Worm (Caenorhabditis elegans) whole organism, L1 larva: ENCODE measurements around the gene B0303.16.
A peak's percentile ranks its signal among the peaks of the same experiment; 100 is the strongest.

Experiments
- C04F5.9 ChIP-seq: sonication (generic microtip); optimal IDR thresholded peaks from 2 replicates; lab custom pipeline; 2016; ENCODE audit warnings: missing genetic modification characterization, missing compliant biosample characterization
- C16A3.4 ChIP-seq: fragments of 150-350 bp; optimal IDR thresholded peaks from 2 replicates; lab custom pipeline; 2014; ENCODE audit warnings: missing biosample characterization, missing genetic modification characterization
- Y116A8C.19 ChIP-seq: sonication (generic microtip); optimal IDR thresholded peaks from 2 replicates; lab custom pipeline; 2016; ENCODE audit warnings: missing compliant biosample characterization, missing genetic modification characterization, borderline replicate concordance
- aha-1 ChIP-seq: fragments of 150-350 bp; optimal IDR thresholded peaks from 2 replicates; lab custom pipeline; 2014; ENCODE audit warnings: missing biosample characterization, missing genetic modification characterization
- aly-2 ChIP-seq: fragments of 150-350 bp; optimal IDR thresholded peaks from 2 replicates; lab custom pipeline; 2014; ENCODE audit warnings: missing biosample characterization, missing genetic modification characterization
- ama-1 ChIP-seq: fragments of 150-350 bp; optimal IDR thresholded peaks from 2 replicates; lab custom pipeline; 2014
- ceh-63 ChIP-seq: fragments of 200-800 bp; sonication (Bioruptor generic); optimal IDR thresholded peaks from 2 replicates; lab custom pipeline; 2018; ENCODE audit warnings: mild to moderate bottlenecking, missing genetic modification characterization, missing compliant biosample characterization
- ceh-8 ChIP-seq: fragments of 200-800 bp; sonication (Bioruptor generic); optimal IDR thresholded peaks from 2 replicates; lab custom pipeline; 2018; ENCODE audit warnings: mild to moderate bottlenecking, missing genetic modification characterization, moderate library complexity, missing compliant biosample characterization
- dpl-1 ChIP-seq, 3 experiments: fragments of 150-350 bp in 2 of 3; sonication (generic microtip) in 1 of 3; optimal IDR thresholded peaks; 2 replicates each; lab custom pipeline; 2014 to 2017; ENCODE audit warnings: missing biosample characterization in 3 of 3, missing genetic modification characterization in 3 of 3, missing genetic modification reagents in 3 of 3
- efl-1 ChIP-seq, 4 experiments: fragments of 150-350 bp; optimal IDR thresholded peaks in 3 of 4; peaks in 1 of 4; 1 replicate in 1 of 4; 2 replicates in 3 of 4; lab custom pipeline; 2014; ENCODE audit warnings: missing biosample characterization in 2 of 4, missing genetic modification characterization in 2 of 4, missing genetic modification reagents in 2 of 4
- efl-3 ChIP-seq: fragments of 200-800 bp; sonication (Bioruptor generic); optimal IDR thresholded peaks from 2 replicates; lab custom pipeline; 2018; ENCODE audit warnings: mild to moderate bottlenecking, missing genetic modification characterization, missing compliant biosample characterization
- egl-13 ChIP-seq: sonication (generic microtip); optimal IDR thresholded peaks from 2 replicates; lab custom pipeline; 2016; ENCODE audit warnings: missing genotype, missing genetic modification reagents, missing genetic modification characterization, missing compliant biosample characterization
- elt-2 ChIP-seq: sonication (generic microtip); optimal IDR thresholded peaks from 2 replicates; lab custom pipeline; 2016; ENCODE audit warnings: missing genetic modification characterization, mild to moderate bottlenecking, inconsistent platforms, missing compliant biosample characterization, missing genetic modification reagents
- elt-3 ChIP-seq, 6 experiments: fragments of 150-350 bp in 1 of 6; sonication (generic microtip); optimal IDR thresholded peaks; 2 replicates each; lab custom pipeline; 2017 to 2018; ENCODE audit warnings: missing biosample characterization in 6 of 6, missing genetic modification characterization in 6 of 6, inconsistent platforms in 1 of 6
- fkh-8 ChIP-seq: sonication (generic microtip); optimal IDR thresholded peaks from 2 replicates; lab custom pipeline; 2016; ENCODE audit warnings: mild to moderate bottlenecking, missing genetic modification characterization, missing compliant biosample characterization
- fos-1 ChIP-seq: fragments of 150-350 bp; optimal IDR thresholded peaks from 2 replicates; lab custom pipeline; 2014; ENCODE audit warnings: missing biosample characterization, missing genetic modification characterization
- hlh-4 ChIP-seq: sonication (generic microtip); optimal IDR thresholded peaks from 2 replicates; lab custom pipeline; 2016; ENCODE audit warnings: mild to moderate bottlenecking, missing genetic modification characterization, missing compliant biosample characterization
- irx-1 ChIP-seq: sonication (generic microtip); optimal IDR thresholded peaks from 2 replicates; lab custom pipeline; 2016; ENCODE audit warnings: missing genetic modification characterization, missing compliant biosample characterization
- isw-1 ChIP-seq: fragments of 200-800 bp; sonication (Bioruptor generic); IDR thresholded peaks from 2 replicates; pipeline ENCODE4 v1.3.6; 2022; ENCODE audit warnings: missing genetic modification characterization, missing compliant biosample characterization
- lin-15B ChIP-seq: fragments of 150-350 bp; sonication (generic microtip); optimal IDR thresholded peaks from 3 replicates; lab custom pipeline; 2014; ENCODE audit warnings: missing biosample characterization, missing genetic modification characterization
- lin-35 ChIP-seq, 2 experiments: fragments of 150-350 bp; optimal IDR thresholded peaks; 2 replicates each; lab custom pipeline; 2014; ENCODE audit warnings: missing biosample characterization in 2 of 2, missing genetic modification characterization in 2 of 2, missing genetic modification reagents in 2 of 2
- lin-39 ChIP-seq: fragments of 150-350 bp; optimal IDR thresholded peaks from 2 replicates; lab custom pipeline; 2014; ENCODE audit warnings: missing biosample characterization, missing genetic modification reagents, missing genetic modification characterization
- lir-3 ChIP-seq: sonication (generic microtip); optimal IDR thresholded peaks from 2 replicates; lab custom pipeline; 2016; ENCODE audit warnings: mild to moderate bottlenecking, missing genetic modification characterization, moderate library complexity, missing compliant biosample characterization; ENCODE audit not compliant: poor library complexity
- lsy-2 ChIP-seq, 2 experiments: fragments of 150-350 bp; optimal IDR thresholded peaks; 2 replicates each; lab custom pipeline; 2014; ENCODE audit warnings: missing biosample characterization in 2 of 2, missing genetic modification characterization in 2 of 2
- mab-9 ChIP-seq: fragments of 200-800 bp; sonication (Bioruptor generic); IDR thresholded peaks from 2 replicates; pipeline ENCODE4 v1.3.6; 2022; ENCODE audit warnings: missing genetic modification reagents, missing genetic modification characterization, missing compliant biosample characterization
- mep-1 ChIP-seq: fragments of 150-350 bp; optimal IDR thresholded peaks from 2 replicates; lab custom pipeline; 2014; ENCODE audit warnings: missing biosample characterization, missing genetic modification characterization
- nhr-11 ChIP-seq: fragments of 150-350 bp; optimal IDR thresholded peaks from 2 replicates; lab custom pipeline; 2014; ENCODE audit warnings: missing biosample characterization, missing genetic modification characterization
- nhr-12 ChIP-seq: sonication (generic microtip); optimal IDR thresholded peaks from 2 replicates; lab custom pipeline; 2017; ENCODE audit warnings: missing biosample characterization, missing genetic modification characterization
- nhr-19 ChIP-seq: fragments of 200-800 bp; sonication (Bioruptor generic); conservative IDR thresholded peaks from 2 replicates; pipeline ENCODE4 v1.3.6; 2022; ENCODE audit warnings: missing genetic modification characterization, missing compliant biosample characterization
- nhr-237 ChIP-seq: fragments of 150-350 bp; optimal IDR thresholded peaks from 2 replicates; lab custom pipeline; 2014; ENCODE audit warnings: missing biosample characterization, missing genetic modification characterization
- nhr-28 ChIP-seq: fragments of 150-350 bp; optimal IDR thresholded peaks from 2 replicates; lab custom pipeline; 2014; ENCODE audit warnings: missing biosample characterization, missing genetic modification characterization
- nhr-77 ChIP-seq: fragments of 150-350 bp; optimal IDR thresholded peaks from 2 replicates; lab custom pipeline; 2014; ENCODE audit warnings: missing biosample characterization, missing genetic modification characterization
- nhr-90 ChIP-seq: sonication (generic microtip); optimal IDR thresholded peaks from 2 replicates; lab custom pipeline; 2016; ENCODE audit warnings: mild to moderate bottlenecking, missing genetic modification characterization, missing compliant biosample characterization; ENCODE audit not compliant: poor library complexity
- pqm-1 ChIP-seq: sonication (generic microtip); optimal IDR thresholded peaks from 3 replicates; lab custom pipeline; 2017; ENCODE audit warnings: missing biosample characterization, missing genetic modification characterization
- rnt-1 ChIP-seq: sonication (generic microtip); optimal IDR thresholded peaks from 2 replicates; lab custom pipeline; 2016; ENCODE audit warnings: mild to moderate bottlenecking, missing genetic modification characterization, moderate library complexity, missing compliant biosample characterization
- skn-1 ChIP-seq: fragments of 150-350 bp; optimal IDR thresholded peaks from 2 replicates; lab custom pipeline; 2014; ENCODE audit warnings: missing biosample characterization, missing genetic modification characterization
- snu-23 ChIP-seq: sonication (generic microtip); optimal IDR thresholded peaks from 2 replicates; lab custom pipeline; 2016; ENCODE audit warnings: missing genetic modification characterization, missing compliant biosample characterization
- sptf-1 ChIP-seq: fragments of 150-350 bp; optimal IDR thresholded peaks from 2 replicates; lab custom pipeline; 2014; ENCODE audit warnings: missing biosample characterization, missing genetic modification characterization
- tbx-2 ChIP-seq: sonication (generic microtip); optimal IDR thresholded peaks from 2 replicates; lab custom pipeline; 2016; ENCODE audit warnings: missing genetic modification characterization, missing compliant biosample characterization
- tlp-1 ChIP-seq: fragments of 150-350 bp; optimal IDR thresholded peaks from 2 replicates; lab custom pipeline; 2014; ENCODE audit warnings: missing biosample characterization, missing genetic modification characterization
- unc-130 ChIP-seq: fragments of 150-350 bp; optimal IDR thresholded peaks from 2 replicates; lab custom pipeline; 2017; ENCODE audit warnings: missing biosample characterization, missing genetic modification characterization, inconsistent platforms
- unc-86 ChIP-seq: sonication (generic microtip); optimal IDR thresholded peaks from 2 replicates; lab custom pipeline; 2016; ENCODE audit warnings: missing genetic modification characterization, missing compliant biosample characterization
- unc-98 ChIP-seq: fragments of 200-800 bp; sonication (Bioruptor generic); IDR thresholded peaks from 2 replicates; pipeline ENCODE4 v1.3.6; 2022; ENCODE audit warnings: missing genetic modification characterization, missing compliant biosample characterization
- vab-15 ChIP-seq: sonication (generic microtip); optimal IDR thresholded peaks from 2 replicates; lab custom pipeline; 2017; ENCODE audit warnings: missing genotype, mild to moderate bottlenecking, missing genetic modification characterization, missing compliant biosample characterization
- ztf-11 ChIP-seq, 2 experiments: sonication (generic microtip); optimal IDR thresholded peaks; 2 replicates each; lab custom pipeline; 2016 to 2017; ENCODE audit warnings: missing genetic modification characterization in 2 of 2, missing biosample characterization in 1 of 2, missing compliant biosample characterization in 1 of 2

Gene B0303.16

DNA sequence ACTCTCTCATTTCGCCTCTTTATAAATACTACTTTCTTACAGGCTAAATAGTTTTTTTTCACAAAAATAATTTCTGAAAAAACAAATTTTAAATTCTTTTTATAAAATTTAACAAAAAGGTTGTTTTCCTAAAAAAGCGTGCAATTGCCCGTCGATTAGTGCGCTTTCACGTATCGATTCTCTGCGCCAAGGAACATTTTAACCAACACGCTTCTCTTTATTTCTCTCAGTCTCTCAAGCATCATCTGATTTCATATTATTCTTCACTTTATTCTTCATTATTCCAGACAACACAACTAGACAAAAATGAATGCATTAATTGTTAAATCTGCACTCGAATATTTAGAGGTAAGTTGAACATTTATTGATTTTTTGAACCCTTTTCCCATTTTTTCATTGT lies 15.2 kb upstream of the B0303.16 start, which contains the start of gene B0303.4 (continued):
- TF ChIP-seq Y116A8C.19 (tag; lab: Kevin White, UChicago), result no peak
- TF ChIP-seq C04F5.9 (tag; lab: Kevin White, UChicago), result no peak
- peak; percentile 74 for TF ChIP-seq snu-23 (GFP tag; lab: Kevin White, UChicago)
- TF ChIP-seq tbx-2 (tag; lab: Kevin White, UChicago), result peak; percentile 46
- peak; percentile 59 to 64 for TF ChIP-seq efl-1 (optimal IDR thresholded peaks at IDR 0.05; lab: Kevin White, UChicago)
- TF ChIP-seq efl-1 (GFP tag; optimal IDR thresholded peaks at IDR 0.05 in 1 of 2; lab: Kevin White, UChicago), result peak; percentile 55 to 63
- TF ChIP-seq aly-2 (tag; lab: Kevin White, UChicago), result no peak
- TF ChIP-seq mab-9 (GFP tag; lab: Robert Waterston, UW), result no peak
- TF ChIP-seq fkh-8 (tag; lab: Kevin White, UChicago), result peak; percentile 51
- peak in 1 of 6 experiments; percentile 67 for TF ChIP-seq elt-3 (tag; optimal IDR thresholded peaks at IDR 0.05; lab: Kevin White, UChicago)
- TF ChIP-seq nhr-77 (tag; lab: Kevin White, UChicago), result no peak
- no peak for TF ChIP-seq nhr-12
- TF ChIP-seq efl-3, result no peak
- peak; percentile 46 to 68 (median 51) for TF ChIP-seq dpl-1 (GFP tag; optimal IDR thresholded peaks at IDR 0.05; lab: Kevin White, UChicago)
- TF ChIP-seq aha-1, result no peak
- TF ChIP-seq unc-98 (GFP tag; lab: Robert Waterston, UW), result no peak
- TF ChIP-seq ztf-11 (tag; optimal IDR thresholded peaks at IDR 0.05; lab: Kevin White, UChicago), result no peak
- TF ChIP-seq hlh-4, result no peak
- TF ChIP-seq ceh-8 (GFP tag; lab: Kevin White, UChicago), result no peak
- peak; percentile 20 for TF ChIP-seq nhr-90 (tag; lab: Kevin White, UChicago)
- peak; percentile 38 for TF ChIP-seq lir-3 (tag; lab: Kevin White, UChicago)
- no peak for TF ChIP-seq nhr-19 (GFP tag; lab: Robert Waterston, UW)
- no peak for TF ChIP-seq irx-1 (tag; lab: Kevin White, UChicago)
- no peak for TF ChIP-seq ceh-63 (GFP tag; lab: Kevin White, UChicago)
- TF ChIP-seq nhr-28, result no peak
- TF ChIP-seq lin-15B (tag; lab: Kevin White, UChicago), result peak; percentile 38
- no peak for TF ChIP-seq pqm-1 (tag; lab: Kevin White, UChicago)
- TF ChIP-seq lin-35 (GFP tag; optimal IDR thresholded peaks at IDR 0.05; lab: Kevin White, UChicago), result peak; percentile 68 to 76
- TF ChIP-seq elt-2 (tag; lab: Kevin White, UChicago), result no peak
- peak; percentile 51 for TF ChIP-seq C16A3.4 (tag; lab: Kevin White, UChicago)
- TF ChIP-seq rnt-1, result peak; percentile 54
- no peak for TF ChIP-seq tlp-1
- no peak for TF ChIP-seq sptf-1 (tag; lab: Kevin White, UChicago)
- TF ChIP-seq unc-86 (tag; lab: Kevin White, UChicago), result no peak
- TF ChIP-seq ama-1 (lab: Kevin White, UChicago), result no peak
- TF ChIP-seq skn-1 (tag; lab: Kevin White, UChicago), result peak; percentile 53
- no peak for TF ChIP-seq lin-39 (tag; lab: Kevin White, UChicago)
- peak; percentile 92 for TF ChIP-seq mep-1
- no peak for TF ChIP-seq isw-1 (GFP tag; lab: Robert Waterston, UW)
- TF ChIP-seq nhr-237 (tag; lab: Kevin White, UChicago), result no peak
- TF ChIP-seq nhr-11 (tag; lab: Kevin White, UChicago), result no peak
- peak; percentile 76 for TF ChIP-seq lsy-2 (tag; optimal IDR thresholded peaks at IDR 0.05; lab: Kevin White, UChicago)
- TF ChIP-seq unc-130, result peak; percentile 48
- no peak for TF ChIP-seq egl-13
- TF ChIP-seq fos-1 (tag; lab: Kevin White, UChicago), result no peak
- no peak for TF ChIP-seq vab-15
